Worm (Caenorhabditis elegans): ENCODE data around the gene algn-9.
A peak's percentile ranks its signal among the peaks of the same experiment; 100 is the strongest.

The algn-9 gene

DNA sequence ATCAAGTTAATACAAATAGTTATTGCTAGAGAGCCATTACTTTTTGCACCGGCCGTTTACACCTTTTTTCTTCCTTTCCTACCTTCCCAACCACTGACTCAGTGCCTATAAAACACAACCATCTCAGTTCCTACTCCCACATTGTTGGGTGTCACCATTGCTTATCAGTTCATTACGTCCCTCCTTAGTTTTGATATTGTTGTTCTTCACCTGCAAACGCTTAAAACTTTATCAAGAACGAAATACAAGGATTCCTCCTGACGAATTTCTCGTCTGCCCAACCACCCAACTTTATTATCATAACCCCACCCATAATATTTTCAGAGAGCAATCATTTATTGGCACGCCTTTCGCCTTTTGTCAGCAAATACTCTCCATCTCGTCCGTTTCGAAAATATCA, 43.0 kb downstream of the algn-9 start:
- TF ChIP-seq hmg-1.1 (GFP tag; IDR thresholded peaks at IDR 0.05): no peak
- peak; percentile 64 for TF ChIP-seq dmd-6 (GFP tag; IDR thresholded peaks at IDR 0.05)
- TF ChIP-seq daf-16 (GFP tag; optimal IDR thresholded peaks at IDR 0.05): no peak
- peak; percentile 53 for TF ChIP-seq daf-16 (tag; optimal IDR thresholded peaks at IDR 0.05)
- peak; percentile 35 for TF ChIP-seq aha-1 (tag)
- TF ChIP-seq dve-1 (tag; optimal IDR thresholded peaks at IDR 0.05; ENCODE audit: insufficient read depth): peak; percentile 32
- peak; percentile 90 for TF ChIP-seq pqm-1 (tag; optimal IDR thresholded peaks at IDR 0.05)
- TF ChIP-seq lin-15B (tag; optimal IDR thresholded peaks at IDR 0.05): no peak
- peak; percentile 75 for TF ChIP-seq nhr-28 (tag; optimal IDR thresholded peaks at IDR 0.05)
- peak; percentile 67 for TF ChIP-seq hlh-11 (tag; optimal IDR thresholded peaks at IDR 0.05)
- no peak for TF ChIP-seq ceh-82 (tag; optimal IDR thresholded peaks at IDR 0.05)

DNA sequence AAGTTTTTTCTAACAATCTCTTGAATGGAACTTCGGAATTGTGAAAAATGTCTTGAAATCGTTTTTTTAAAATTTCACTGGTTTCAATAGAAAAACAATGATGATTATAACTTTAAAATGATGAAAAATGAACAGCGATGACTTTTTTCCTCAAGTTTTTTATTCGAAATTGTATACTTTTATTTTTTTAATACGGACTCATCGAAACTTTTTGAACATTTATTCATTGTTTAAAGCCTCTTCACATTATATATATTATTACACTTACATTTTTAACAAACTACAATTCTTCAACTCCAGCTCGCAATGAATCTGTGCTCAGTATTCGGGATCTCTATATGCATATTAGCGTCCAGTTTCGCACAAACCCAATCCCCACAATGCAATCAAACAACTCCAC, 43.8 kb downstream of the algn-9 start, which contains the start of gene M28.8:
TSS of gene M28.8 (plus strand) at position 301 of the 400 bp plus-strand sequence.
- TF ChIP-seq fkh-10 (GFP tag; optimal IDR thresholded peaks at IDR 0.05) (no peak), mxl-2 (GFP tag; conservative IDR thresholded peaks at IDR 0.05) (no peak), dmd-9 (GFP tag; IDR thresholded peaks at IDR 0.05) (no peak), hmg-1.1 (GFP tag; IDR thresholded peaks at IDR 0.05) (no peak)

DNA sequence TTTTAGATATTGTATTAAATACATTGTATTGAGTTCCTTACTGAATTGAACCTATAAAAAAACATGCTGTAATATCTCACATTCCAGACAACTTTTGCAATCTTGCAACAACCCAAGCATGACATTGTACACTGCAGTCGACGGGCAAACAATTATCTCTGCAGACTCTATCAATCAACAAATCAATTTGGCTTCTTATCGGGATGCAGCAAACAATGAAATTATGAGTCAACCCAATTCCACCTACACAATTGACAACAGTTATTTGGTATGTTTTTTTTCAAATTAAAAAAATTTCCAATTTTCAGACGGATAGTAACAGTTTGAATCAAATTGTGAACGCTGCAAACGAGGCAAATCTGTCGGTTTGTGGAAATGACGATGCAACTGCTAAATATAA, 46.8 kb downstream of the algn-9 start:
- TF ChIP-seq pqm-1 (tag; optimal IDR thresholded peaks at IDR 0.05): peak; percentile 63
- no peak for TF ChIP-seq T26A8.4 (GFP tag; IDR thresholded peaks at IDR 0.05)
- no peak for TF ChIP-seq tag-97 (GFP tag; IDR thresholded peaks at IDR 0.05)
- no peak for TF ChIP-seq Y75B8A.6 (GFP tag; IDR thresholded peaks at IDR 0.05)
- TF ChIP-seq nhr-10 (tag; optimal IDR thresholded peaks at IDR 0.05): no peak

All from whole organism, L4 larva.